Fruit fly (Drosophila melanogaster) whole organism, prepupa: ENCODE data around the gene CG31104.

Experiments
- Blimp-1 ChIP-seq: fragments of 200-800 bp; sonication (Bioruptor generic); optimal IDR thresholded peaks from 3 replicates; lab custom pipeline; 2017; ENCODE audit warnings: missing biosample characterization, missing genetic modification characterization, mild to moderate bottlenecking, moderate library complexity, missing genetic modification reagents
- CG10631 ChIP-seq: fragments of 200-800 bp; sonication (Bioruptor generic); optimal IDR thresholded peaks from 2 replicates; lab custom pipeline; 2016; ENCODE audit warnings: missing biosample characterization, missing genetic modification characterization
- CG10669 ChIP-seq: fragments of 200-800 bp; sonication (Bioruptor generic); optimal IDR thresholded peaks from 3 replicates; lab custom pipeline; 2018; ENCODE audit warnings: missing biosample characterization, mild to moderate bottlenecking, missing genetic modification characterization, moderate library complexity
- CG11294 ChIP-seq: fragments of 200-800 bp; sonication (Bioruptor generic); IDR thresholded peaks from 2 replicates; pipeline ENCODE4 v1.3.6; 2022; ENCODE audit warnings: missing biosample characterization, missing genetic modification characterization
- CG11762 ChIP-seq: fragments of 200-800 bp; sonication (Bioruptor generic); optimal IDR thresholded peaks from 3 replicates; lab custom pipeline; 2016; ENCODE audit warnings: missing biosample characterization, missing genetic modification characterization; ENCODE audit not compliant: insufficient read depth
- CG15336 ChIP-seq: fragments of 200-800 bp; sonication (Bioruptor generic); IDR thresholded peaks from 2 replicates; pipeline ENCODE4 v1.3.6; 2022; ENCODE audit warnings: missing biosample characterization, missing genetic modification characterization
- CG16779 ChIP-seq: fragments of 200-800 bp; sonication (Bioruptor generic); optimal IDR thresholded peaks from 3 replicates; lab custom pipeline; 2017; ENCODE audit warnings: missing biosample characterization, mild to moderate bottlenecking, missing genetic modification characterization
- CG31627 ChIP-seq: fragments of 200-800 bp; sonication (Bioruptor generic); optimal IDR thresholded peaks from 3 replicates; lab custom pipeline; 2016; ENCODE audit warnings: missing biosample characterization, missing genetic modification characterization
- CG4318 ChIP-seq: fragments of 200-800 bp; sonication (Bioruptor generic); optimal IDR thresholded peaks from 3 replicates; lab custom pipeline; 2017; ENCODE audit warnings: missing biosample characterization, mild to moderate bottlenecking, missing genetic modification characterization
- CG6276 ChIP-seq: fragments of 200-800 bp; sonication (Bioruptor generic); optimal IDR thresholded peaks from 2 replicates; lab custom pipeline; 2017; ENCODE audit warnings: missing biosample characterization, mild to moderate bottlenecking, missing genetic modification characterization
- CG6808 ChIP-seq: fragments of 200-800 bp; sonication (Bioruptor generic); optimal IDR thresholded peaks from 3 replicates; lab custom pipeline; 2017; ENCODE audit warnings: missing biosample characterization, missing genetic modification characterization, mild to moderate bottlenecking, moderate library complexity, missing genetic modification reagents
- CG6854 ChIP-seq: fragments of 200-800 bp; sonication (Bioruptor generic); optimal IDR thresholded peaks from 2 replicates; lab custom pipeline; 2017; ENCODE audit warnings: missing biosample characterization, mild to moderate bottlenecking, missing genetic modification characterization
- CG7368 ChIP-seq: fragments of 200-800 bp; sonication (Bioruptor generic); optimal IDR thresholded peaks from 3 replicates; lab custom pipeline; 2016; ENCODE audit warnings: missing biosample characterization, missing genetic modification characterization
- CG8119 ChIP-seq: fragments of 200-800 bp; sonication (Bioruptor generic); IDR thresholded peaks from 3 replicates; pipeline ENCODE4 v1.3.6; 2022; ENCODE audit warnings: missing biosample characterization, missing genetic modification characterization
- CG8319 ChIP-seq: fragments of 200-800 bp; sonication (Bioruptor generic); optimal IDR thresholded peaks from 3 replicates; lab custom pipeline; 2016; ENCODE audit warnings: missing biosample characterization, missing genetic modification characterization
- CG9139 ChIP-seq: fragments of 200-800 bp; sonication (Bioruptor generic); optimal IDR thresholded peaks from 3 replicates; lab custom pipeline; 2017; ENCODE audit warnings: missing biosample characterization, mild to moderate bottlenecking, missing genetic modification characterization
- Eip75B ChIP-seq: fragments of 200-800 bp; sonication (Bioruptor generic); optimal IDR thresholded peaks from 3 replicates; lab custom pipeline; 2016; ENCODE audit warnings: missing biosample characterization, missing genetic modification characterization
- Eip93F ChIP-seq: fragments of 200-800 bp; sonication (Bioruptor generic); optimal IDR thresholded peaks from 2 replicates; lab custom pipeline; 2016; ENCODE audit warnings: missing biosample characterization, mild to moderate bottlenecking, missing genetic modification characterization
- Ets21C ChIP-seq: fragments of 200-800 bp; sonication (Bioruptor generic); optimal IDR thresholded peaks from 3 replicates; lab custom pipeline; 2016; ENCODE audit warnings: missing biosample characterization, missing genetic modification characterization
- Gug ChIP-seq: fragments of 200-800 bp; sonication (Bioruptor generic); IDR thresholded peaks from 2 replicates; pipeline ENCODE4 v1.3.6; 2022; ENCODE audit warnings: missing biosample characterization, missing genetic modification characterization
- Hr38 ChIP-seq: sonication (Bioruptor generic); optimal IDR thresholded peaks from 2 replicates; lab custom pipeline; 2016; ENCODE audit warnings: missing biosample characterization, missing genetic modification characterization
- Hr39 ChIP-seq: fragments of 200-800 bp; sonication (Bioruptor generic); optimal IDR thresholded peaks from 2 replicates; lab custom pipeline; 2016; ENCODE audit warnings: missing biosample characterization, missing genetic modification characterization
- Hr4 ChIP-seq: fragments of 200-800 bp; sonication (Bioruptor generic); optimal IDR thresholded peaks from 3 replicates; lab custom pipeline; 2016; ENCODE audit warnings: missing biosample characterization, missing genetic modification characterization
- Lpt ChIP-seq: fragments of 200-800 bp; sonication (Bioruptor generic); optimal IDR thresholded peaks from 3 replicates; lab custom pipeline; 2016; ENCODE audit warnings: missing biosample characterization, missing genetic modification characterization
- Met ChIP-seq: fragments of 200-800 bp; sonication (Bioruptor generic); optimal IDR thresholded peaks from 3 replicates; lab custom pipeline; 2016; ENCODE audit warnings: missing biosample characterization, missing genetic modification characterization
- OdsH ChIP-seq: fragments of 200-800 bp; sonication (Bioruptor generic); optimal IDR thresholded peaks from 3 replicates; lab custom pipeline; 2016; ENCODE audit warnings: missing biosample characterization, missing genetic modification characterization
- Sox14 ChIP-seq: fragments of 200-800 bp; sonication (Bioruptor generic); optimal IDR thresholded peaks from 3 replicates; lab custom pipeline; 2016; ENCODE audit warnings: missing biosample characterization, missing genetic modification characterization
- Sox15 ChIP-seq: fragments of 200-800 bp; sonication (Bioruptor generic); optimal IDR thresholded peaks from 3 replicates; lab custom pipeline; 2016; ENCODE audit warnings: missing biosample characterization, missing genetic modification characterization
- achi ChIP-seq: fragments of 200-800 bp; sonication (Bioruptor generic); optimal IDR thresholded peaks from 3 replicates; lab custom pipeline; 2016; ENCODE audit warnings: missing biosample characterization, missing genetic modification characterization
- acj6 ChIP-seq: fragments of 200-800 bp; sonication (Bioruptor generic); optimal IDR thresholded peaks from 3 replicates; lab custom pipeline; 2016; ENCODE audit warnings: missing biosample characterization, missing genetic modification characterization
- cyc ChIP-seq: fragments of 200-800 bp; sonication (Bioruptor generic); optimal IDR thresholded peaks from 3 replicates; lab custom pipeline; 2016; ENCODE audit warnings: missing biosample characterization, missing genetic modification characterization
- dsx ChIP-seq: fragments of 200-800 bp; optimal IDR thresholded peaks from 3 replicates; lab custom pipeline; 2019; ENCODE audit warnings: missing biosample characterization, mild to moderate bottlenecking, missing genetic modification characterization, moderate library complexity; ENCODE audit not compliant: poor library complexity, severe bottlenecking
- eg ChIP-seq: fragments of 200-800 bp; sonication (Bioruptor generic); IDR thresholded peaks from 3 replicates; pipeline ENCODE4 v1.3.6; 2022; ENCODE audit warnings: missing biosample characterization, missing genetic modification characterization
- esn ChIP-seq: fragments of 200-800 bp; sonication (Bioruptor generic); optimal IDR thresholded peaks from 2 replicates; lab custom pipeline; 2016; ENCODE audit warnings: missing biosample characterization, mild to moderate bottlenecking, missing genetic modification characterization, moderate library complexity
- fd59A ChIP-seq: fragments of 200-800 bp; sonication (Bioruptor generic); optimal IDR thresholded peaks from 2 replicates; lab custom pipeline; 2017; ENCODE audit warnings: missing biosample characterization, mild to moderate bottlenecking, missing genetic modification characterization, missing genetic modification reagents
- fkh ChIP-seq: fragments of 200-800 bp; sonication (Bioruptor generic); optimal IDR thresholded peaks from 3 replicates; lab custom pipeline; 2017; ENCODE audit warnings: missing biosample characterization, mild to moderate bottlenecking, missing genetic modification characterization, moderate library complexity
- net ChIP-seq: fragments of 200-800 bp; sonication (Bioruptor generic); optimal IDR thresholded peaks from 3 replicates; lab custom pipeline; 2016; ENCODE audit warnings: missing biosample characterization, missing genetic modification characterization
- pdm3 ChIP-seq: fragments of 200-800 bp; sonication (Bioruptor generic); optimal IDR thresholded peaks from 3 replicates; lab custom pipeline; 2016; ENCODE audit warnings: missing biosample characterization, missing genetic modification characterization
- spab ChIP-seq: fragments of 200-800 bp; sonication (Bioruptor generic); optimal IDR thresholded peaks from 2 replicates; lab custom pipeline; 2017; ENCODE audit warnings: missing biosample characterization, mild to moderate bottlenecking, missing genetic modification characterization, missing genetic modification reagents
- svp ChIP-seq: fragments of 200-800 bp; sonication (Bioruptor generic); peaks from one replicate; lab custom pipeline; 2016; ENCODE audit warnings: missing biosample characterization, missing genetic modification characterization
- topi ChIP-seq: fragments of 200-800 bp; sonication (Bioruptor generic); optimal IDR thresholded peaks from 3 replicates; lab custom pipeline; 2016; ENCODE audit warnings: missing biosample characterization, missing genetic modification characterization
- vri ChIP-seq: fragments of 200-800 bp; sonication (Bioruptor generic); optimal IDR thresholded peaks from 3 replicates; lab custom pipeline; 2016; ENCODE audit warnings: missing biosample characterization, mild to moderate bottlenecking, missing genetic modification characterization

Gene CG31104

DNA sequence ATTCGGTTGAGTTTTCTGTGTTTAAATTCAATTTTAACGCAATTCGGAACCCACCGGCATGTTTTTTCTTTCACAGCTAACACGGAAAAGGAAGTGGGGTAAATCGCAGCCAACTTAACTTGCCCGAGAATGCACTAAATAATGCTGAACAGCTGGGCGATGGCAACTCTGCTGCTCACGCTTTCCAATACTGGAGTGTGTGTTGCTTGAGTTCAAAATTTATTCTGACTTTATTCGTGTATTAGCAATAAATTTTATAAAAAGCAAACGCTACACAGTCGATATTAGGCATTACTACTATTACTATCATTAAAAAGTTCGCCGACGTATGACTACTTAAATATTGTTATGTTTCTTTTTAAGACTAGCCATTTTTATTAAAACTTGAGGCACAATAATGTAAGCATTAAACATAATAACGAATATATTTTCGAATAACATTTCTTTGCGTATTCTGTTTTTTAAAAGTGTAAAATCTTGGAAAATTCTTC is 37.8 kb upstream of the CG31104 start, which contains the start of the genes RpS27 and Nup37 (continued):
- TF ChIP-seq acj6 (GFP tag; lab: Kevin White, UChicago): peak; percentile 92
- TF ChIP-seq CG31627 (GFP tag; lab: Kevin White, UChicago): peak; percentile 97
- peak; percentile 91 for TF ChIP-seq Sox14 (GFP tag; lab: Kevin White, UChicago)
- TF ChIP-seq achi (GFP tag; lab: Kevin White, UChicago): peak; percentile 93
- TF ChIP-seq CG10669 (GFP tag; lab: Kevin White, UChicago): peak; percentile 87
- peak; percentile 98 for TF ChIP-seq esn
- peak; percentile 97 for TF ChIP-seq Hr39 (GFP tag; lab: Kevin White, UChicago)
- peak; percentile 94 for TF ChIP-seq pdm3 (GFP tag; lab: Kevin White, UChicago)
- peak; percentile 92 for TF ChIP-seq Sox15 (GFP tag; lab: Kevin White, UChicago)
- TF ChIP-seq fd59A (GFP tag; lab: Kevin White, UChicago): peak; percentile 90
- TF ChIP-seq CG16779: peak; percentile 94
- no peak for TF ChIP-seq Lpt (GFP tag; lab: Kevin White, UChicago)
- TF ChIP-seq Hr4 (GFP tag; lab: Kevin White, UChicago): no peak
- peak; percentile 95 for TF ChIP-seq CG8319 (GFP tag; lab: Kevin White, UChicago)
- peak; percentile 90 for TF ChIP-seq Blimp-1 (GFP tag; lab: Kevin White, UChicago)
- peak; percentile 88 for TF ChIP-seq CG10631 (GFP tag; lab: Kevin White, UChicago)
- TF ChIP-seq CG4318: no peak
- peak; percentile 74 for TF ChIP-seq dsx (GFP tag; lab: Kevin White, UChicago)
- TF ChIP-seq topi: peak; percentile 95
- peak; percentile 96 for TF ChIP-seq CG7368 (GFP tag; lab: Kevin White, UChicago)
- TF ChIP-seq Ets21C (GFP tag; lab: Kevin White, UChicago): peak; percentile 89
- TF ChIP-seq CG6808 (GFP tag; lab: Kevin White, UChicago): peak; percentile 90
- 0 out of 2 replicates have a peak, but pooled peaks have one; percentile 24 for TF ChIP-seq CG15336 (GFP tag; lab: Robert Waterston, UW)
- TF ChIP-seq Eip93F (GFP tag; lab: Kevin White, UChicago): no peak
- TF ChIP-seq CG6854 (GFP tag; lab: Kevin White, UChicago): peak; percentile 98
- TF ChIP-seq cyc (GFP tag; lab: Kevin White, UChicago): peak; percentile 98
- TF ChIP-seq net: peak; percentile 96
- peak; percentile 77 for TF ChIP-seq Gug (GFP tag; lab: Robert Waterston, UW)
- TF ChIP-seq CG11762: peak; percentile 88
- peak; percentile 94 for TF ChIP-seq fkh (GFP tag; lab: Kevin White, UChicago)
- no peak for TF ChIP-seq CG6276 (GFP tag; lab: Kevin White, UChicago)
- peak; percentile 57; the same call in 2 of the 3 replicates for TF ChIP-seq CG8119 (GFP tag; lab: Robert Waterston, UW)
- TF ChIP-seq vri: peak; percentile 96
- peak; percentile 94 for TF ChIP-seq CG9139 (GFP tag; lab: Kevin White, UChicago)
- no peak for TF ChIP-seq Hr38
- TF ChIP-seq OdsH (GFP tag; lab: Kevin White, UChicago): peak; percentile 92
- no peak for TF ChIP-seq svp (GFP tag; lab: Kevin White, UChicago)
- TF ChIP-seq eg (GFP tag; lab: Robert Waterston, UW): peak; percentile 93
- TF ChIP-seq Met (GFP tag; lab: Kevin White, UChicago): peak; percentile 96
- peak; percentile 76 for TF ChIP-seq spab
- TF ChIP-seq CG11294 (GFP tag; lab: Robert Waterston, UW): peak; percentile 77
- TF ChIP-seq Eip75B (GFP tag; lab: Kevin White, UChicago): peak; percentile 96
